Worm (Caenorhabditis elegans) whole organism, early embryonic: Measurements from ENCODE around the gene R04D3.2.

Experiments
- B0310.2 ChIP-seq: sonication (generic microtip); optimal IDR thresholded peaks from 2 replicates; lab custom pipeline; 2016; ENCODE audit warnings: mild to moderate bottlenecking, missing genetic modification characterization, missing compliant biosample characterization
- aly-1 ChIP-seq: sonication (generic microtip); optimal IDR thresholded peaks from 2 replicates; lab custom pipeline; 2016; ENCODE audit warnings: missing genetic modification characterization, missing compliant biosample characterization
- ama-1 ChIP-seq: fragments of 150-350 bp; optimal IDR thresholded peaks from 2 replicates; lab custom pipeline; 2014
- ceh-36 ChIP-seq: sonication (generic microtip); optimal IDR thresholded peaks from 2 replicates; lab custom pipeline; 2016; ENCODE audit warnings: missing genetic modification characterization, inconsistent platforms, missing compliant biosample characterization
- flt-1 ChIP-seq: fragments of 200-800 bp; sonication (Bioruptor generic); IDR thresholded peaks from 2 replicates; pipeline ENCODE4 v1.3.6; 2022; ENCODE audit warnings: missing genetic modification characterization, missing compliant biosample characterization
- pes-1 ChIP-seq: fragments of 200-800 bp; sonication (Bioruptor generic); IDR thresholded peaks from 2 replicates; pipeline ENCODE4 v1.3.6; 2022; ENCODE audit warnings: missing genetic modification reagents, missing genetic modification characterization, missing compliant biosample characterization

DNA sequence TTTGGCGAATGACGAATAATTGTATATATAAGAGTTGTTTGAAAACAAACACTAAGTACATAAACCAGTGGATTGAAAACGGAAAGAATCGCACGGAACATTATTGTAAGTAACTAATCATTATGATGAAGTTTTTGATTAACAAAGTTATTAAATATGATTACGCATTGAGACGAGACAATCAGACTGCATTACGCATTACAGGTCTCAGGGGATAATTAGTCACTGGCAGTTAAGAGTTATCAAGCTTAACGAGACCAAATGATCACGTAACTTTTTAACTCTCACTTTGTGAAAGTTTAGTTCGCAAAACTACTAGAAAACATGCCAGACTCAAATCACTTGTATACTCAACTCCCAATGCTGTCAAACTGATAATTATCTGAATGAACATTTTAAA lies 16.9 kb upstream of the R04D3.2 start, which contains the start of gene srd-42:
- TF ChIP-seq ama-1 (lab: Kevin White, UChicago) (no peak), pes-1 (no peak), aly-1 (tag; lab: Kevin White, UChicago) (no peak), ceh-36 (tag; lab: Kevin White, UChicago) (no peak), flt-1 (GFP tag; lab: Robert Waterston, UW) (no peak), B0310.2 (tag; lab: Kevin White, UChicago) (no peak)
